Worm (Caenorhabditis elegans) whole organism, L4 larva: ENCODE measurements around the gene clec-153.

Source experiments
- F37D6.2 ChIP-seq: sonication (generic microtip); optimal IDR thresholded peaks from 2 replicates; lab custom pipeline; 2016; ENCODE audit warnings: mild to moderate bottlenecking, missing genetic modification characterization, missing compliant biosample characterization
- F49E8.2 ChIP-seq: sonication (generic microtip); optimal IDR thresholded peaks from 2 replicates; lab custom pipeline; 2016; ENCODE audit warnings: missing compliant biosample characterization, mild to moderate bottlenecking, missing genetic modification characterization, borderline replicate concordance
- T20F7.1 ChIP-seq: fragments of 200-800 bp; sonication (Bioruptor generic); optimal IDR thresholded peaks from 2 replicates; lab custom pipeline; 2018; ENCODE audit warnings: mild to moderate bottlenecking, missing genetic modification characterization, missing compliant biosample characterization
- ZK337.2 ChIP-seq: fragments of 200-800 bp; sonication (Bioruptor generic); IDR thresholded peaks from 2 replicates; pipeline ENCODE4 v1.3.6; 2022; ENCODE audit warnings: missing genetic modification reagents, missing genetic modification characterization, missing compliant biosample characterization
- ZK546.5 ChIP-seq, 2 experiments: sonication (generic microtip); optimal IDR thresholded peaks; 2 replicates each; lab custom pipeline; 2017; ENCODE audit warnings: missing biosample characterization in 2 of 2, missing genetic modification characterization in 2 of 2
- aha-1 ChIP-seq: fragments of 150-350 bp; peaks from one replicate; lab custom pipeline; 2014; ENCODE audit warnings: missing biosample characterization, missing genetic modification characterization
- ceh-20 ChIP-seq: fragments of 200-800 bp; sonication (Bioruptor generic); IDR thresholded peaks from 2 replicates; pipeline ENCODE4 v1.3.6; 2022; ENCODE audit warnings: missing genetic modification reagents, missing genetic modification characterization, missing compliant biosample characterization
- ceh-82 ChIP-seq: sonication (generic microtip); optimal IDR thresholded peaks from 2 replicates; lab custom pipeline; 2017; ENCODE audit warnings: missing biosample characterization, missing genetic modification characterization
- ces-1 ChIP-seq: fragments of 150-350 bp; sonication (generic microtip); optimal IDR thresholded peaks from 4 replicates; lab custom pipeline; 2014; ENCODE audit warnings: missing biosample characterization, missing genetic modification reagents, missing genetic modification characterization
- daf-16 ChIP-seq, 3 experiments: sonication (generic microtip); optimal IDR thresholded peaks; 2 replicates each; lab custom pipeline; 2016 to 2017; ENCODE audit warnings: missing genetic modification characterization in 3 of 3, missing genetic modification reagents in 3 of 3, mild to moderate bottlenecking in 2 of 3, missing compliant biosample characterization in 2 of 3, missing biosample characterization in 1 of 3, moderate library complexity in 1 of 3
- daf-19 ChIP-seq: fragments of 200-800 bp; sonication (Bioruptor generic); conservative IDR thresholded peaks from 2 replicates; pipeline ENCODE4 v1.3.6; 2022; ENCODE audit warnings: missing genetic modification characterization, missing compliant biosample characterization
- daf-8 ChIP-seq: fragments of 200-800 bp; sonication (Bioruptor generic); IDR thresholded peaks from 2 replicates; pipeline ENCODE4 v1.3.6; 2022; ENCODE audit warnings: missing genetic modification characterization, missing compliant biosample characterization
- dmd-6 ChIP-seq: fragments of 200-800 bp; sonication (Bioruptor generic); IDR thresholded peaks from 2 replicates; pipeline ENCODE4 v1.3.6; 2022; ENCODE audit warnings: missing genetic modification reagents, missing genetic modification characterization, missing compliant biosample characterization
- dmd-9 ChIP-seq: fragments of 200-800 bp; sonication (Bioruptor generic); IDR thresholded peaks from 2 replicates; pipeline ENCODE4 v1.3.6; 2022; ENCODE audit warnings: missing genetic modification reagents, missing genetic modification characterization, missing compliant biosample characterization
- duxl-1 ChIP-seq: sonication (generic microtip); optimal IDR thresholded peaks from 2 replicates; lab custom pipeline; 2016; ENCODE audit warnings: mild to moderate bottlenecking, missing genetic modification characterization, moderate library complexity, missing compliant biosample characterization; ENCODE audit not compliant: poor library complexity
- egl-27 ChIP-seq: sonication (generic microtip); optimal IDR thresholded peaks from 3 replicates; lab custom pipeline; 2017; ENCODE audit warnings: missing biosample characterization, missing genetic modification reagents, missing genetic modification characterization
- fkh-10 ChIP-seq: fragments of 150-350 bp; optimal IDR thresholded peaks from 2 replicates; lab custom pipeline; 2014; ENCODE audit warnings: missing biosample characterization, missing genetic modification reagents, missing genetic modification characterization
- gei-8 ChIP-seq: fragments of 200-800 bp; sonication (Bioruptor generic); optimal IDR thresholded peaks from 2 replicates; lab custom pipeline; 2018; ENCODE audit warnings: mild to moderate bottlenecking, missing genetic modification characterization, missing compliant biosample characterization
- hif-1 ChIP-seq, 2 experiments: sonication (generic microtip); optimal IDR thresholded peaks; 2 replicates each; lab custom pipeline; 2016 to 2017; ENCODE audit warnings: missing compliant biosample characterization in 2 of 2, missing genetic modification characterization in 2 of 2, missing genetic modification reagents in 2 of 2, missing genotype in 2 of 2, mild to moderate bottlenecking in 1 of 2
- hlh-11 ChIP-seq: fragments of 200-800 bp; sonication (Bioruptor generic); optimal IDR thresholded peaks from 2 replicates; lab custom pipeline; 2018; ENCODE audit warnings: mild to moderate bottlenecking, missing genetic modification characterization, missing compliant biosample characterization
- lin-1 ChIP-seq: fragments of 200-800 bp; sonication (Bioruptor generic); IDR thresholded peaks from 2 replicates; pipeline ENCODE4 v1.3.6; 2022; ENCODE audit warnings: missing genetic modification reagents, missing genetic modification characterization, missing compliant biosample characterization
- lin-15B ChIP-seq: fragments of 150-350 bp; sonication (generic microtip); optimal IDR thresholded peaks from 3 replicates; lab custom pipeline; 2014; ENCODE audit warnings: missing biosample characterization, missing genetic modification characterization
- lin-29 ChIP-seq: fragments of 200-800 bp; sonication (Bioruptor generic); IDR thresholded peaks from 2 replicates; pipeline ENCODE4 v1.3.6; 2022; ENCODE audit warnings: missing genetic modification reagents, missing genetic modification characterization, missing compliant biosample characterization
- lin-39 ChIP-seq: fragments of 150-350 bp; optimal IDR thresholded peaks from 2 replicates; lab custom pipeline; 2014; ENCODE audit warnings: missing biosample characterization, missing genetic modification reagents, missing genetic modification characterization
- lir-3 ChIP-seq: sonication (generic microtip); optimal IDR thresholded peaks from 2 replicates; lab custom pipeline; 2016; ENCODE audit warnings: mild to moderate bottlenecking, missing genetic modification characterization, missing compliant biosample characterization
- madf-9 ChIP-seq: fragments of 200-800 bp; sonication (Bioruptor generic); conservative IDR thresholded peaks from 2 replicates; pipeline ENCODE4 v1.3.6; 2022; ENCODE audit warnings: missing genetic modification reagents, missing genetic modification characterization, missing compliant biosample characterization
- mes-2 ChIP-seq: sonication (generic microtip); optimal IDR thresholded peaks from 2 replicates; lab custom pipeline; 2016; ENCODE audit warnings: missing genotype, mild to moderate bottlenecking, missing genetic modification characterization, missing compliant biosample characterization; ENCODE audit not compliant: poor library complexity, severe bottlenecking
- nhr-111 ChIP-seq: fragments of 200-800 bp; sonication (Bioruptor generic); optimal IDR thresholded peaks from 2 replicates; lab custom pipeline; 2018; ENCODE audit warnings: mild to moderate bottlenecking, missing genetic modification characterization, missing compliant biosample characterization
- nhr-28 ChIP-seq: fragments of 150-350 bp; optimal IDR thresholded peaks from 2 replicates; lab custom pipeline; 2014; ENCODE audit warnings: missing biosample characterization, missing genetic modification characterization
- php-3 ChIP-seq: fragments of 200-800 bp; sonication (Bioruptor generic); IDR thresholded peaks from 2 replicates; pipeline ENCODE4 v1.3.6; 2022; ENCODE audit warnings: missing genetic modification reagents, missing genetic modification characterization, missing compliant biosample characterization
- pqm-1 ChIP-seq: sonication (generic microtip); optimal IDR thresholded peaks from 2 replicates; lab custom pipeline; 2017; ENCODE audit warnings: missing biosample characterization, missing genetic modification characterization
- saeg-2 ChIP-seq: fragments of 200-800 bp; sonication (Bioruptor generic); IDR thresholded peaks from 2 replicates; pipeline ENCODE4 v1.3.6; 2022; ENCODE audit warnings: missing genetic modification reagents, missing genetic modification characterization, missing compliant biosample characterization
- sdz-12 ChIP-seq: fragments of 200-800 bp; sonication (Bioruptor generic); optimal IDR thresholded peaks from 2 replicates; lab custom pipeline; 2018; ENCODE audit warnings: mild to moderate bottlenecking, missing genetic modification characterization, missing compliant biosample characterization
- unc-130 ChIP-seq: sonication (generic microtip); optimal IDR thresholded peaks from 2 replicates; lab custom pipeline; 2016; ENCODE audit warnings: missing genetic modification reagents, missing genetic modification characterization, missing compliant biosample characterization
- unc-62 ChIP-seq, 3 experiments: fragments of 150-350 bp in 1 of 3; sonication (generic microtip); optimal IDR thresholded peaks in 2 of 3; peaks in 1 of 3; 1 replicate in 1 of 3; 2 replicates in 2 of 3; lab custom pipeline; 2014 to 2017; ENCODE audit warnings: missing biosample characterization in 3 of 3, missing genetic modification characterization in 3 of 3, missing genetic modification reagents in 3 of 3, missing genotype in 1 of 3

Gene clec-153

ce11 chrIII:4622375-4623130 is 12.5 kb upstream of the clec-153 start, which contains the start of gene lron-5:
TSS of gene lron-5 (plus strand) at chrIII:4623029.
- TF ChIP-seq fkh-10 (peak; percentile 78), unc-62 (GFP tag; optimal IDR thresholded peaks at IDR 0.05 in 1 of 2; lab: Kevin White, UChicago) (peak in 1 of 2 experiments; percentile 91), unc-62 (tag; optimal IDR thresholded peaks at IDR 0.05; lab: Kevin White, UChicago) (no peak), lin-1 (GFP tag; lab: Robert Waterston, UW) (no peak), ceh-20 (GFP tag; lab: Robert Waterston, UW) (no peak), ces-1 (GFP tag; lab: Kevin White, UChicago) (peak; percentile 28), duxl-1 (tag; lab: Kevin White, UChicago) (no peak), aha-1 (tag; lab: Kevin White, UChicago) (peak; percentile 46), egl-27 (tag; lab: Kevin White, UChicago) (no peak), unc-130 (GFP tag; lab: Kevin White, UChicago) (no peak)

- TF ChIP-seq daf-19 (GFP tag; lab: Robert Waterston, UW) (no peak), dmd-6 (GFP tag; lab: Robert Waterston, UW) (no peak), lin-15B (tag; lab: Kevin White, UChicago) (no peak), fkh-10 (peak; percentile 91), madf-9 (GFP tag; lab: Robert Waterston, UW) (no peak), gei-8 (GFP tag; lab: Kevin White, UChicago) (no peak), daf-16 (GFP tag; optimal IDR thresholded peaks at IDR 0.05; lab: Kevin White, UChicago) (no peak), daf-16 (tag; optimal IDR thresholded peaks at IDR 0.05; lab: Kevin White, UChicago) (no peak), ZK546.5 (tag; optimal IDR thresholded peaks at IDR 0.05; lab: Kevin White, UChicago) (no peak), unc-62 (GFP tag; optimal IDR thresholded peaks at IDR 0.05 in 1 of 2; lab: Kevin White, UChicago) (peak in 1 of 2 experiments; percentile 89), unc-62 (tag; optimal IDR thresholded peaks at IDR 0.05; lab: Kevin White, UChicago) (no peak), ces-1 (GFP tag; lab: Kevin White, UChicago) (no peak), mes-2 (tag; lab: Kevin White, UChicago) (no peak)
Observed at ce11 chrIII:4626148-4626922, 8.7 kb upstream of the clec-153 start.

- TF ChIP-seq hif-1 (tag; optimal IDR thresholded peaks at IDR 0.05; lab: Kevin White, UChicago) (no peak), madf-9 (GFP tag; lab: Robert Waterston, UW) (no peak), lin-29 (GFP tag; lab: Robert Waterston, UW) (no peak), lir-3 (tag; lab: Kevin White, UChicago) (no peak), lin-1 (GFP tag; lab: Robert Waterston, UW) (no peak), nhr-111 (GFP tag; lab: Kevin White, UChicago) (no peak), daf-8 (no peak), dmd-9 (GFP tag; lab: Robert Waterston, UW) (no peak), sdz-12 (GFP tag; lab: Kevin White, UChicago) (no peak), ZK337.2 (GFP tag; lab: Robert Waterston, UW) (no peak)
- TF ChIP-seq, all 104 proteins: peak for 0
Observed at ce11 chrIII:4628165-4628564, 6.9 kb upstream of the clec-153 start, which contains the start of gene clec-151. TSS of gene clec-151 (plus strand) at chrIII:4628465.

- TF ChIP-seq T20F7.1 (GFP tag; lab: Kevin White, UChicago) (peak; percentile 20), lin-39 (tag; lab: Kevin White, UChicago) (no peak), ceh-82 (tag; lab: Kevin White, UChicago) (no peak), saeg-2 (GFP tag; lab: Robert Waterston, UW) (no peak), pqm-1 (tag; lab: Kevin White, UChicago) (peak; percentile 79), dmd-6 (GFP tag; lab: Robert Waterston, UW) (peak; percentile 68), php-3 (peak; percentile 91), hif-1 (tag; optimal IDR thresholded peaks at IDR 0.05; lab: Kevin White, UChicago) (no peak), hlh-11 (tag; lab: Kevin White, UChicago) (peak; percentile 41), nhr-28 (tag; lab: Kevin White, UChicago) (peak; percentile 73), F37D6.2 (tag; lab: Kevin White, UChicago) (no peak), F49E8.2 (tag; lab: Kevin White, UChicago) (no peak), daf-16 (GFP tag; optimal IDR thresholded peaks at IDR 0.05; lab: Kevin White, UChicago) (no peak), daf-16 (tag; optimal IDR thresholded peaks at IDR 0.05; lab: Kevin White, UChicago) (peak; percentile 91)
Observed at ce11 chrIII:4643262-4643661, 8.2 kb downstream of the clec-153 start, which contains the start of gene pfas-1. TSS of gene pfas-1 (minus strand) at chrIII:4643310.
